Fruit fly (Drosophila melanogaster) whole organism, adult: Measurements from ENCODE around the gene CG17770.

ENCODE experiments used
- CG11617 ChIP-seq: fragments of 200-800 bp; sonication (Bioruptor generic); optimal IDR thresholded peaks from 2 replicates; lab custom pipeline; 2017; ENCODE audit warnings: mild to moderate bottlenecking, missing biosample characterization, missing genetic modification reagents, missing genetic modification characterization
- CG12768 ChIP-seq: fragments of 200-800 bp; sonication (Bioruptor generic); optimal IDR thresholded peaks from 2 replicates; lab custom pipeline; 2017; ENCODE audit warnings: missing biosample characterization, missing genetic modification characterization, mild to moderate bottlenecking, moderate library complexity, missing genetic modification reagents
- CG14711 ChIP-seq: fragments of 200-800 bp; sonication (Bioruptor generic); optimal IDR thresholded peaks from 2 replicates; lab custom pipeline; 2018; ENCODE audit warnings: missing biosample characterization, mild to moderate bottlenecking, missing genetic modification characterization, moderate library complexity
- CG1620 ChIP-seq: fragments of 200-800 bp; sonication (Bioruptor generic); optimal IDR thresholded peaks from 2 replicates; lab custom pipeline; 2016; ENCODE audit warnings: missing biosample characterization, missing genetic modification characterization
- CG33017 ChIP-seq: fragments of 200-800 bp; sonication (Bioruptor generic); optimal IDR thresholded peaks from 2 replicates; lab custom pipeline; 2018; ENCODE audit warnings: missing biosample characterization, mild to moderate bottlenecking, missing genetic modification characterization, moderate library complexity
- CG5204 ChIP-seq: fragments of 200-800 bp; sonication (Bioruptor generic); optimal IDR thresholded peaks from 2 replicates; lab custom pipeline; 2016; ENCODE audit warnings: missing biosample characterization, missing genetic modification characterization
- CG7045 ChIP-seq: fragments of 200-800 bp; sonication (Bioruptor generic); optimal IDR thresholded peaks from 2 replicates; lab custom pipeline; 2017; ENCODE audit warnings: missing biosample characterization, mild to moderate bottlenecking, missing genetic modification characterization
- CG7101 ChIP-seq: fragments of 200-800 bp; sonication (Bioruptor generic); optimal IDR thresholded peaks from 2 replicates; lab custom pipeline; 2018; ENCODE audit warnings: missing biosample characterization, mild to moderate bottlenecking, missing genetic modification characterization, moderate library complexity
- Clk ChIP-seq: fragments of 200-800 bp; sonication (Bioruptor generic); optimal IDR thresholded peaks from 2 replicates; lab custom pipeline; 2017; ENCODE audit warnings: missing biosample characterization, missing genetic modification characterization
- Crg-1 ChIP-seq: fragments of 200-800 bp; sonication (Bioruptor generic); optimal IDR thresholded peaks from 2 replicates; lab custom pipeline; 2016; ENCODE audit warnings: missing biosample characterization, missing genetic modification characterization
- Hr96 ChIP-seq: fragments of 200-800 bp; sonication (Bioruptor generic); optimal IDR thresholded peaks from 2 replicates; lab custom pipeline; 2016; ENCODE audit warnings: missing biosample characterization, missing genetic modification characterization
- Mnt ChIP-seq: fragments of 200-800 bp; sonication (Bioruptor generic); optimal IDR thresholded peaks from 2 replicates; lab custom pipeline; 2016; ENCODE audit warnings: missing biosample characterization, mild to moderate bottlenecking, missing genetic modification characterization
- bab1 ChIP-seq: fragments of 200-800 bp; sonication (Bioruptor generic); optimal IDR thresholded peaks from 3 replicates; lab custom pipeline; 2019; ENCODE audit warnings: missing biosample characterization, mild to moderate bottlenecking, missing genetic modification characterization, moderate library complexity
- cic ChIP-seq: fragments of 200-800 bp; sonication (Bioruptor generic); optimal IDR thresholded peaks from 2 replicates; lab custom pipeline; 2017; ENCODE audit warnings: missing biosample characterization, mild to moderate bottlenecking, missing genetic modification characterization, moderate library complexity
- cnc ChIP-seq, 2 experiments: fragments of >200 bp; optimal IDR thresholded peaks; 2 replicates each; lab custom pipeline; 2017
- kay ChIP-seq: fragments of 200-800 bp; sonication (Bioruptor generic); peaks from one replicate; lab custom pipeline; 2016; ENCODE audit warnings: missing biosample characterization, missing genetic modification characterization, borderline replicate concordance
- ovo ChIP-seq: fragments of 200-800 bp; sonication (Bioruptor generic); optimal IDR thresholded peaks from 2 replicates; lab custom pipeline; 2016; ENCODE audit warnings: missing biosample characterization, missing genetic modification characterization
- pad ChIP-seq: fragments of 200-800 bp; sonication (Bioruptor generic); optimal IDR thresholded peaks from 3 replicates; lab custom pipeline; 2017; ENCODE audit warnings: missing biosample characterization, missing genetic modification characterization, mild to moderate bottlenecking, moderate library complexity, missing genetic modification reagents
- tj ChIP-seq: fragments of 200-800 bp; sonication (Bioruptor generic); optimal IDR thresholded peaks from 3 replicates; lab custom pipeline; 2017; ENCODE audit warnings: missing biosample characterization, mild to moderate bottlenecking, missing genetic modification characterization, moderate library complexity
- toe ChIP-seq: fragments of 200-800 bp; sonication (Bioruptor generic); optimal IDR thresholded peaks from 2 replicates; lab custom pipeline; 2016; ENCODE audit warnings: missing biosample characterization, missing genetic modification characterization

CG17770 gene

DNA sequence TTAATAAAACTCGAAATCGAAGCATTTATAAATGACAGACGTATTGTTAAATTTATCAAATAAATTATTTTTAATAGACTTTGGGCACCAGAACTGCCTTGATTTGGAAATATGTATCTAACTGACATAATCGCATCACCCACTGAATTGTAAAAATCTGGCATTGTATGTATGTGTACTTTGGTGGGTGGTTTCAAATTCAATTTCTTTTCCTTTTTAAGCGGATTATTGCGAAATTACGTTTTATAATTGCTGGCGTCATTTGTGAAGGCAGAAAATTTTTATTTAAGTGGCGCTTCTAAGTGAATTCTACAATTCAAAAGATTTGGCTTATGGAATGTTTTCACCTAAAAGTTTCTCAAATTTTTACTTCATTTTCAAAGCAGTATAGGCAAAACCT, 33.5 kb upstream of the CG17770 start, which contains the start of gene CG4956:
CG4956 (minus strand) TSS at position 101 of the 400 bp plus-strand sequence.
- TF ChIP-seq Hr96 (GFP tag; lab: Kevin White, UChicago) (no peak), pad (no peak), cnc (optimal IDR thresholded peaks at IDR 0.05; lab: Kevin White, UChicago) (no peak), CG1620 (GFP tag; lab: Kevin White, UChicago) (no peak), CG14711 (no peak), ovo (GFP tag; lab: Kevin White, UChicago) (no peak), kay (GFP tag; lab: Kevin White, UChicago) (no peak), CG7045 (no peak), CG11617 (GFP tag; lab: Kevin White, UChicago) (no peak), toe (GFP tag; lab: Kevin White, UChicago) (no peak), Clk (no peak), CG12768 (no peak), bab1 (GFP tag; lab: Kevin White, UChicago) (no peak), Crg-1 (GFP tag; lab: Kevin White, UChicago) (no peak), Mnt (no peak), cic (no peak), tj (GFP tag; lab: Kevin White, UChicago) (no peak)

- TF ChIP-seq tj (GFP tag; lab: Kevin White, UChicago) (no peak), toe (GFP tag; lab: Kevin White, UChicago) (no peak), CG7045 (no peak), cic (no peak), Hr96 (GFP tag; lab: Kevin White, UChicago) (no peak), kay (GFP tag; lab: Kevin White, UChicago) (no peak), CG11617 (GFP tag; lab: Kevin White, UChicago) (no peak), Crg-1 (GFP tag; lab: Kevin White, UChicago) (no peak)
These were observed 28.8 kb upstream of the CG17770 start for dm6 chr3R:25782855-25783424.

DNA sequence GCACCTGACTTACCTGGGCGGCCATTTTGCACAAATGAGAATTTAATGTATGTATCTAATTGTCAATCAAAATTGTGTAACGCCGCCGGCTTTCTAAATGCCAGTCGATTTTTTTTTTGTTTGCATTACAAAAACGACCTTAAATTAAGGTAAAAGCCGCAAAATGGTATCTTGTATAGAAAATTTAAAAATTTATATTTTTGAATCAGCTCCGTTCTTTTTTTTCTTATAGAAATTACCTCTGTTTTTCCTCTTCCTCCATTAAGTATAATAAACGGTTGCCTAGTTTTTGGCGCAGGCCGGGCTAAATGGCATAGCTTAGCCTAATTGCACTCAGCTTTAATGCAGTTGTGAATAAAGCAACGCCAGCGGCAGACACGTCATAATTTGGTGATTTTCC, 24.5 kb upstream of the CG17770 start, which contains the start of gene CG4960:
CG4960 (minus strand) TSS at position 101 of the 400 bp plus-strand sequence.
- no peak for TF ChIP-seq bab1 (GFP tag; lab: Kevin White, UChicago)
- TF ChIP-seq cic, result no peak
- no peak for TF ChIP-seq Hr96 (GFP tag; lab: Kevin White, UChicago)
- no peak for TF ChIP-seq cnc (optimal IDR thresholded peaks at IDR 0.05; lab: Kevin White, UChicago)
- no peak for TF ChIP-seq tj (GFP tag; lab: Kevin White, UChicago)
- TF ChIP-seq toe (GFP tag; lab: Kevin White, UChicago), result no peak
- no peak for TF ChIP-seq Crg-1 (GFP tag; lab: Kevin White, UChicago)
- no peak for TF ChIP-seq Mnt
- TF ChIP-seq ovo (GFP tag; lab: Kevin White, UChicago), result no peak
- no peak for TF ChIP-seq CG12768
- TF ChIP-seq CG7045, result no peak
- TF ChIP-seq CG33017 (tag; lab: Kevin White, UChicago), result no peak
- TF ChIP-seq CG14711, result no peak
- no peak for TF ChIP-seq kay (GFP tag; lab: Kevin White, UChicago)
- no peak for TF ChIP-seq pad
- no peak for TF ChIP-seq CG5204 (GFP tag; lab: Kevin White, UChicago)

- TF ChIP-seq Hr96 (GFP tag; lab: Kevin White, UChicago) (no peak), CG5204 (GFP tag; lab: Kevin White, UChicago) (no peak), CG12768 (no peak), CG33017 (tag; lab: Kevin White, UChicago) (no peak)
These were observed 22.4 kb upstream of the CG17770 start, which contains the start of gene CG31380 for dm6 chr3R:25789355-25789754. Gene CG31380, minus strand, starts transcription at chr3R:25789455.

DNA sequence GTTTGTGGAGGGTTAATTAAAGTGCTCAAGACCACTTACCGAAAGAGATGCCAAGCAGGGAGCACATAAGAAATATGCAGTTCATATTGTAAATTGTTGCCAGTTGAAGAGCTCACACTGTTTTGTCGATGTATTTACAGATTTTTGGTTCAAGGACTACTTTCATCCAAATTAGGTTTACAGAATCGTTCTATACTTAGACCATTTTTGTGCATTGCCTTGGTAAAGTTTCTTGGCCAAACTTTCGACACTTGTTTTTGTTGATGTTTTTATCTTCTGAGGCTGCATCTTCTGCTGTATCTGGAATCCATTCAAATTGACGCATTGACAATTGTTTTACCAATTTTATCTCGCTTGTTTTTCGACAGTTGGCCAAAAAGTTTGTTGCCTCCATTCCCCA, 21.3 kb upstream of the CG17770 start, which contains the start of gene CG31093:
CG31093 (minus strand) TSS at position 101 of the 400 bp plus-strand sequence.
- TF ChIP-seq CG12768, result no peak
- no peak for TF ChIP-seq CG7101
- TF ChIP-seq Clk, result no peak
- no peak for TF ChIP-seq Crg-1 (GFP tag; lab: Kevin White, UChicago)
- no peak for TF ChIP-seq cic
- TF ChIP-seq cnc (optimal IDR thresholded peaks at IDR 0.05; lab: Kevin White, UChicago), result no peak
- no peak for TF ChIP-seq CG7045
- no peak for TF ChIP-seq CG33017 (tag; lab: Kevin White, UChicago)
- TF ChIP-seq bab1 (GFP tag; lab: Kevin White, UChicago), result no peak
- TF ChIP-seq Mnt, result no peak
- no peak for TF ChIP-seq Hr96 (GFP tag; lab: Kevin White, UChicago)
- no peak for TF ChIP-seq tj (GFP tag; lab: Kevin White, UChicago)
- TF ChIP-seq toe (GFP tag; lab: Kevin White, UChicago), result no peak

dm6 chr3R:25791807-25792206, 19.9 kb upstream of the CG17770 start:
- TF ChIP-seq bab1 (GFP tag; lab: Kevin White, UChicago) (no peak), CG7101 (no peak), CG7045 (no peak), CG1620 (GFP tag; lab: Kevin White, UChicago) (no peak), CG33017 (tag; lab: Kevin White, UChicago) (no peak), CG11617 (GFP tag; lab: Kevin White, UChicago) (no peak), cnc (optimal IDR thresholded peaks at IDR 0.05; lab: Kevin White, UChicago) (no peak), pad (no peak), Mnt (no peak)

DNA sequence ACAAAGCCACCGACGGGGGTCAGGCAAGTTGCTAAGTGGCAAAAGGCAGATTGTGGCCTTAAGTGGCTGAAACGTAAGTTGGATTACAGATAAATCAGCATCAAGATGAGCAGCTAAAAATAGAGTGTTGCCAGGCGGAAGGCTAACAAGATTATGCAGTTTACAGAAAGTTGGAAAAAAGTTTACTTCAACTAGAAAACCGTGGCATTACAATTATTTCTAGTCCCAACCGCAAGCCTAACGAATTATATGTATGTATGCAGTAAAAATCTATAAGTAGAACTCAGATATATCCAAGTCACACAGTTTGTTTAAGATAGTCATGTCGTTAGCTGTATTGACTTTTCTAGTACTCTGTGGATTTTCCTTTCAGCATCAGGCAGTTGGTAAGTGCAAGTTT, 5.6 kb upstream of the CG17770 start, which contains the start of gene BG642167:
BG642167 (plus strand) TSS at position 301 of the 400 bp plus-strand sequence.
- no peak for TF ChIP-seq ovo (GFP tag; lab: Kevin White, UChicago)
